Worm (Caenorhabditis elegans) whole organism, L4/young adult: ENCODE measurements around the gene D1005.2.

ENCODE experiments used
- W03F9.2 ChIP-seq: fragments of 150-350 bp; optimal IDR thresholded peaks from 2 replicates; lab custom pipeline; 2014; ENCODE audit warnings: missing biosample characterization, missing genetic modification characterization
- dao-5 ChIP-seq: sonication (generic microtip); optimal IDR thresholded peaks from 2 replicates; lab custom pipeline; 2016; ENCODE audit warnings: missing genotype, missing genetic modification characterization, moderate library complexity, missing compliant biosample characterization
- him-1 ChIP-seq: sonication (generic microtip); optimal IDR thresholded peaks from 2 replicates; lab custom pipeline; 2016; ENCODE audit warnings: missing genotype, missing genetic modification reagents, missing genetic modification characterization, missing compliant biosample characterization

- TF ChIP-seq dao-5 (tag; lab: Kevin White, UChicago) (no peak), him-1 (tag; lab: Kevin White, UChicago) (no peak), W03F9.2 (tag; lab: Kevin White, UChicago) (no peak)
Observed at ce11 chrX:1479190-1479589, 20.4 kb downstream of the D1005.2 start, which contains the start of gene acly-1.
